Fruit fly (Drosophila melanogaster) S2 (cell line): ENCODE results near the gene Rh2.

Source experiments
- CG8478 ChIP-seq: fragments of >200 bp; optimal IDR thresholded peaks from 2 replicates; lab custom pipeline; 2018
- CTCF ChIP-seq, 2 experiments: fragments of >200 bp; optimal IDR thresholded peaks; 2 replicates each; lab custom pipeline; 2018

- TF ChIP-seq CTCF (optimal IDR thresholded peaks at IDR 0.05; lab: Kevin White, UChicago): no peak
- no peak for TF ChIP-seq CG8478 (lab: Kevin White, UChicago)
These were observed 24.0 kb upstream of the Rh2 start, which contains the start of gene CG14298 for dm6 chr3R:18875228-18875627.
